Fruit fly (Drosophila melanogaster) whole organism, embryonic: ENCODE data around the gene CG9132.

Experiments used
- BtbVII ChIP-seq: fragments of 200-800 bp; sonication (Bioruptor generic); optimal IDR thresholded peaks from 3 replicates; lab custom pipeline; 2017; ENCODE audit warnings: missing biosample characterization, mild to moderate bottlenecking, missing genetic modification characterization
- CG1024 ChIP-seq: fragments of 200-800 bp; sonication (Bioruptor generic); IDR thresholded peaks from 2 replicates; pipeline ENCODE4 v1.3.6; 2022; ENCODE audit warnings: missing biosample characterization, missing genetic modification characterization
- CG12219 ChIP-seq: fragments of 200-800 bp; sonication (Bioruptor generic); optimal IDR thresholded peaks from 3 replicates; lab custom pipeline; 2018; ENCODE audit warnings: missing biosample characterization, mild to moderate bottlenecking, missing genetic modification characterization
- CG12659 ChIP-seq: fragments of 200-800 bp; sonication (Bioruptor generic); optimal IDR thresholded peaks from 3 replicates; lab custom pipeline; 2017; ENCODE audit warnings: mild to moderate bottlenecking, missing biosample characterization, missing genetic modification reagents, missing genetic modification characterization
- CG14014 ChIP-seq: fragments of 200-800 bp; sonication (Bioruptor generic); IDR thresholded peaks from 2 replicates; pipeline ENCODE4 v1.3.6; 2022; ENCODE audit warnings: missing biosample characterization, missing genetic modification characterization
- CG1602 ChIP-seq: fragments of 200-800 bp; sonication (Bioruptor generic); optimal IDR thresholded peaks from 3 replicates; lab custom pipeline; 2016; ENCODE audit warnings: missing biosample characterization, missing genetic modification characterization
- CG1603 ChIP-seq: fragments of 200-800 bp; sonication (Bioruptor generic); optimal IDR thresholded peaks from 2 replicates; lab custom pipeline; 2019; ENCODE audit warnings: missing biosample characterization, mild to moderate bottlenecking, missing genetic modification characterization, moderate library complexity
- CG4404 ChIP-seq: fragments of 200-800 bp; sonication (Bioruptor generic); IDR thresholded peaks from 2 replicates; pipeline ENCODE4 v1.3.6; 2022; ENCODE audit warnings: missing biosample characterization, missing genetic modification characterization
- CG4730 ChIP-seq: fragments of 200-800 bp; sonication (Bioruptor generic); IDR thresholded peaks from 2 replicates; pipeline ENCODE4 v1.3.6; 2022; ENCODE audit warnings: missing biosample characterization, missing genetic modification characterization
- CG5953 ChIP-seq: fragments of 200-800 bp; sonication (Bioruptor generic); IDR thresholded peaks from 2 replicates; pipeline ENCODE4 v1.3.6; 2022; ENCODE audit warnings: missing biosample characterization, missing genetic modification characterization
- CTCF ChIP-seq: fragments of 200-800 bp; sonication (Bioruptor generic); optimal IDR thresholded peaks from 2 replicates; lab custom pipeline; 2017; ENCODE audit warnings: missing biosample characterization, mild to moderate bottlenecking, missing genetic modification characterization, moderate library complexity
- Dbx ChIP-seq: fragments of 200-800 bp; sonication (Bioruptor generic); IDR thresholded peaks from 3 replicates; pipeline ENCODE4 v1.3.6; 2022; ENCODE audit warnings: missing biosample characterization, missing genetic modification characterization
- Drgx ChIP-seq: fragments of 200-800 bp; sonication (Bioruptor generic); IDR thresholded peaks from 2 replicates; pipeline ENCODE4 v1.3.6; 2022; ENCODE audit warnings: missing biosample characterization, missing genetic modification characterization
- ERR ChIP-seq: fragments of 200-800 bp; sonication (Bioruptor generic); optimal IDR thresholded peaks from 2 replicates; lab custom pipeline; 2016; ENCODE audit warnings: missing biosample characterization, missing genetic modification characterization
- HLH54F ChIP-seq: fragments of 200-800 bp; sonication (Bioruptor generic); optimal IDR thresholded peaks from 3 replicates; lab custom pipeline; 2016; ENCODE audit warnings: missing biosample characterization, missing genetic modification characterization
- Hsf ChIP-seq: fragments of 200-800 bp; sonication (Bioruptor generic); optimal IDR thresholded peaks from 3 replicates; lab custom pipeline; 2016; ENCODE audit warnings: missing biosample characterization, missing genetic modification characterization
- Mes4 ChIP-seq: fragments of 200-800 bp; sonication (Bioruptor generic); optimal IDR thresholded peaks from 2 replicates; lab custom pipeline; 2016; ENCODE audit warnings: missing biosample characterization, missing genetic modification characterization
- Nf-YB ChIP-seq: fragments of 200-800 bp; sonication (Bioruptor generic); optimal IDR thresholded peaks from 3 replicates; lab custom pipeline; 2019; ENCODE audit warnings: missing biosample characterization, mild to moderate bottlenecking, missing genetic modification characterization, moderate library complexity
- Oaz ChIP-seq: fragments of 200-800 bp; sonication (Bioruptor generic); IDR thresholded peaks from 2 replicates; pipeline ENCODE4 v1.3.6; 2022; ENCODE audit warnings: missing biosample characterization, missing genetic modification characterization
- Optix ChIP-seq: fragments of 200-800 bp; sonication (Bioruptor generic); IDR thresholded peaks from 3 replicates; pipeline ENCODE4 v1.3.6; 2022; ENCODE audit warnings: missing biosample characterization, missing genetic modification characterization
- Sox102F ChIP-seq: fragments of 200-800 bp; sonication (Bioruptor generic); optimal IDR thresholded peaks from 2 replicates; lab custom pipeline; 2018; ENCODE audit warnings: missing biosample characterization, mild to moderate bottlenecking, missing genetic modification characterization, moderate library complexity
- Sry-β ChIP-seq: fragments of 200-800 bp; sonication (Bioruptor generic); optimal IDR thresholded peaks from 2 replicates; lab custom pipeline; 2018; ENCODE audit warnings: missing biosample characterization, mild to moderate bottlenecking, missing genetic modification characterization, moderate library complexity
- Ssrp ChIP-seq: fragments of 200-800 bp; sonication (Bioruptor generic); optimal IDR thresholded peaks from 2 replicates; lab custom pipeline; 2018; ENCODE audit warnings: missing biosample characterization, mild to moderate bottlenecking, missing genetic modification characterization, moderate library complexity
- TFAM ChIP-seq: fragments of 200-800 bp; sonication (Bioruptor generic); optimal IDR thresholded peaks from 2 replicates; lab custom pipeline; 2017; ENCODE audit warnings: missing biosample characterization, missing genetic modification characterization, inconsistent platforms
- Xbp1 ChIP-seq: fragments of 200-800 bp; sonication (Bioruptor generic); optimal IDR thresholded peaks from 3 replicates; lab custom pipeline; 2016; ENCODE audit warnings: missing biosample characterization, mild to moderate bottlenecking, missing genetic modification characterization
- YL-1 ChIP-seq: fragments of 200-800 bp; sonication (Bioruptor generic); optimal IDR thresholded peaks from 3 replicates; lab custom pipeline; 2017; ENCODE audit warnings: missing biosample characterization, mild to moderate bottlenecking, missing genetic modification characterization
- ato ChIP-seq: fragments of 200-800 bp; sonication (Bioruptor generic); IDR thresholded peaks from 2 replicates; pipeline ENCODE4 v1.3.6; 2022; ENCODE audit warnings: missing biosample characterization, missing genetic modification characterization; ENCODE audit not compliant: partially characterized antibody
- ci ChIP-seq: fragments of 200-800 bp; sonication (Bioruptor generic); IDR thresholded peaks from 3 replicates; pipeline ENCODE4 v1.3.6; 2022; ENCODE audit warnings: missing biosample characterization, missing genetic modification characterization
- ems ChIP-seq: fragments of 200-800 bp; sonication (Bioruptor generic); optimal IDR thresholded peaks from 3 replicates; lab custom pipeline; 2016; ENCODE audit warnings: missing biosample characterization, missing genetic modification characterization
- ewg ChIP-seq: fragments of 200-800 bp; sonication (Bioruptor generic); optimal IDR thresholded peaks from 3 replicates; lab custom pipeline; 2017; ENCODE audit warnings: mild to moderate bottlenecking, missing biosample characterization, missing genetic modification reagents, missing genetic modification characterization
- grau ChIP-seq: fragments of 200-800 bp; optimal IDR thresholded peaks from 3 replicates; lab custom pipeline; 2019; ENCODE audit warnings: missing biosample characterization, mild to moderate bottlenecking, missing genetic modification characterization, moderate library complexity
- grn ChIP-seq: fragments of 200-800 bp; sonication (Bioruptor generic); optimal IDR thresholded peaks from 3 replicates; lab custom pipeline; 2017; ENCODE audit warnings: missing biosample characterization, missing genetic modification characterization
- gt ChIP-seq: fragments of 200-800 bp; sonication (Bioruptor generic); IDR thresholded peaks from 2 replicates; pipeline ENCODE4 v1.3.6; 2022; ENCODE audit warnings: missing biosample characterization, missing genetic modification characterization
- ham ChIP-seq: fragments of 200-800 bp; sonication (Bioruptor generic); IDR thresholded peaks from 2 replicates; pipeline ENCODE4 v1.3.6; 2022; ENCODE audit warnings: missing biosample characterization, missing genetic modification characterization
- ind ChIP-seq: fragments of 200-800 bp; sonication (Bioruptor generic); optimal IDR thresholded peaks from 3 replicates; lab custom pipeline; 2016; ENCODE audit warnings: missing biosample characterization, missing genetic modification characterization
- insv ChIP-seq, 2 experiments: fragments of 200-800 bp; sonication (Bioruptor generic); optimal IDR thresholded peaks; 3 replicates each; lab custom pipeline; 2016 to 2018; ENCODE audit warnings: missing biosample characterization in 2 of 2, missing genetic modification characterization in 2 of 2
- kah ChIP-seq: fragments of 200-800 bp; sonication (Bioruptor generic); optimal IDR thresholded peaks from 2 replicates; lab custom pipeline; 2018; ENCODE audit warnings: missing biosample characterization, mild to moderate bottlenecking, missing genetic modification characterization
- klu ChIP-seq: fragments of 200-800 bp; sonication (Bioruptor generic); IDR thresholded peaks from 2 replicates; pipeline ENCODE4 v1.3.6; 2022; ENCODE audit warnings: missing biosample characterization, missing genetic modification characterization
- mirr ChIP-seq: fragments of 200-800 bp; sonication (Bioruptor generic); optimal IDR thresholded peaks from 3 replicates; lab custom pipeline; 2018; ENCODE audit warnings: missing biosample characterization, mild to moderate bottlenecking, missing genetic modification characterization
- oc ChIP-seq: fragments of 200-800 bp; sonication (Bioruptor generic); optimal IDR thresholded peaks from 2 replicates; lab custom pipeline; 2018; ENCODE audit warnings: missing biosample characterization, mild to moderate bottlenecking, missing genetic modification characterization, moderate library complexity
- pb ChIP-seq: fragments of 200-800 bp; sonication (Bioruptor generic); optimal IDR thresholded peaks from 3 replicates; lab custom pipeline; 2016; ENCODE audit warnings: missing biosample characterization, missing genetic modification characterization
- pum ChIP-seq: fragments of 200-800 bp; sonication (Bioruptor generic); optimal IDR thresholded peaks from 2 replicates; lab custom pipeline; 2016; ENCODE audit warnings: missing biosample characterization, missing genetic modification characterization
- sima ChIP-seq: fragments of 200-800 bp; sonication (Bioruptor generic); optimal IDR thresholded peaks from 2 replicates; lab custom pipeline; 2016; ENCODE audit warnings: missing biosample characterization, missing genetic modification characterization
- sna ChIP-seq: fragments of 200-800 bp; sonication (Bioruptor generic); IDR thresholded peaks from 2 replicates; pipeline ENCODE4 v1.3.6; 2022; ENCODE audit warnings: missing biosample characterization, missing genetic modification characterization; ENCODE audit not compliant: partially characterized antibody
- stc ChIP-seq: fragments of 200-800 bp; sonication (Bioruptor generic); IDR thresholded peaks from 2 replicates; pipeline ENCODE4 v1.3.6; 2022; ENCODE audit warnings: missing biosample characterization, missing genetic modification characterization
- tgo ChIP-seq: fragments of 200-800 bp; sonication (Bioruptor generic); IDR thresholded peaks from 3 replicates; pipeline ENCODE4 v1.3.6; 2022; ENCODE audit warnings: missing biosample characterization, missing genetic modification characterization
- tna ChIP-seq: fragments of 200-800 bp; sonication (Bioruptor generic); IDR thresholded peaks from 2 replicates; pipeline ENCODE4 v1.3.6; 2022; ENCODE audit warnings: missing biosample characterization, missing genetic modification characterization; ENCODE audit not compliant: partially characterized antibody
- trem ChIP-seq: fragments of 200-800 bp; optimal IDR thresholded peaks from 3 replicates; lab custom pipeline; 2019; ENCODE audit warnings: missing biosample characterization, mild to moderate bottlenecking, missing genetic modification characterization, moderate library complexity
- unc-4 ChIP-seq: fragments of 200-800 bp; sonication (Bioruptor generic); IDR thresholded peaks from 2 replicates; pipeline ENCODE4 v1.3.6; 2022; ENCODE audit warnings: missing biosample characterization, missing genetic modification characterization; ENCODE audit not compliant: partially characterized antibody
- vvl ChIP-seq: fragments of 200-800 bp; sonication (Bioruptor generic); IDR thresholded peaks from 2 replicates; pipeline ENCODE4 v1.3.6; 2022; ENCODE audit warnings: missing biosample characterization, missing genetic modification characterization

Gene CG9132

DNA sequence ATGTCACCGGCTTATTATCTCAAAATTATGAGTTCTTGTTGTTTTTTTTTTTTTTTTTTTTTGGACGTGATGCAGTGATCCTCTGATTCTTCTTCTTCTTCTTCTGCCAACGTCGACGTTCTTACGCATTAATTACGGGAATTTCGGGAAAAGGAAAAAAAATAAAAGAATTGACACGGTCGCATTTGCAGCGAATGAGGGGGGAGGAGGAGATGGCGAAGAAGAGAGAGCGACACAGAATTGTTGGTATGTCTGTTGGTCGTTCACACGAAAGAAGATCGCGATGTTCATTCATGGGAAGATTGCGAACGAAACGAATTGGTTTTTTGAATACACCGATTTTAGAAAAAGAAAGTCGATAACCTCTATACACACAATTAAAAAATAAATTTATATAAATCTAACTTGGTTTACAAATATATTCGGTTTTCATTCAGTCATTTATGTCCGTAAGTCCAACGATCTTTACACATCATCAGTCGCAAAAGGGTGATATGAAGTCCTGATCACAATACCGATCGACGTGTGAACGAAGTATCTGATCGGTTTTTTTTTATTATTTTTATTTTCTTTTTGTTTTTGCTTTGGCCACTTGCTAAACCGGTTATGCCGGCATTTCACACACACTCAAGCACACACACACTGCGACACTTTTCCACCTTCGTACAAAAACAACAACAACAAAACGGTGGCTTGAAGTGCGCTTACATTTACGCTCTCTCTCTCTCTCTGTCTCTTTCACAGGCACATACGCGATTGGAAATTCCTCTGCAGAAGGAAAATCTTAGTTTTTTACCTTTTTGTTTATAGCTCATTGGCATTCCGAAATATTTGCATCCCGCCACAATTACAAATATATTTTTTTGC lies 49.6 kb downstream of the CG9132 start (continued):
- TF ChIP-seq klu (GFP tag; lab: Robert Waterston, UW) (no peak), Mes4 (GFP tag; lab: Kevin White, UChicago) (no peak), TFAM (no peak), Dbx (GFP tag; lab: Robert Waterston, UW) (no peak), pb (GFP tag; lab: Kevin White, UChicago) (no peak), Hsf (GFP tag; lab: Kevin White, UChicago) (peak; percentile 33), YL-1 (peak; percentile 4), CG12659 (peak; percentile 81), sima (no peak), vvl (GFP tag; lab: Robert Waterston, UW) (peak; percentile 65), CG12219 (peak; percentile 75), Sox102F (GFP tag; lab: Kevin White, UChicago) (peak; percentile 71), CG1602 (GFP tag; lab: Kevin White, UChicago) (peak; percentile 29), ham (GFP tag; lab: Robert Waterston, UW) (no peak), Optix (GFP tag; lab: Robert Waterston, UW) (no peak), Oaz (GFP tag; lab: Robert Waterston, UW) (peak; percentile 59), CG14014 (GFP tag; lab: Robert Waterston, UW) (peak; percentile 54; the same call in 1 of the 2 replicates), Sry-β (GFP tag; lab: Kevin White, UChicago) (no peak), Ssrp (tag; lab: Kevin White, UChicago) (peak; percentile 82), ind (GFP tag; lab: Kevin White, UChicago) (peak; percentile 36), ato (no peak), oc (peak; percentile 37), mirr (GFP tag; lab: Kevin White, UChicago) (no peak), CG1024 (GFP tag; lab: Robert Waterston, UW) (no peak), kah (GFP tag; lab: Kevin White, UChicago) (peak; percentile 52), insv (GFP tag; optimal IDR thresholded peaks at IDR 0.05; lab: Kevin White, UChicago) (peak in 1 of 2 experiments; percentile 28), stc (GFP tag; lab: Robert Waterston, UW) (no peak), ERR (GFP tag; lab: Kevin White, UChicago) (no peak), CG4404 (GFP tag; lab: Robert Waterston, UW) (no peak; the same call in 1 of the 2 replicates), ci (GFP tag; lab: Robert Waterston, UW) (peak; percentile 60; the same call in 1 of the 3 replicates), pum (peak; percentile 7), Nf-YB (GFP tag; lab: Kevin White, UChicago) (peak; percentile 58), unc-4 (GFP tag; lab: Robert Waterston, UW) (no peak), grau (tag; lab: Kevin White, UChicago) (peak; percentile 81), CG5953 (GFP tag; lab: Robert Waterston, UW) (no peak), ems (GFP tag; lab: Kevin White, UChicago) (no peak), CTCF (GFP tag; lab: Kevin White, UChicago) (no peak), sna (GFP tag; lab: Robert Waterston, UW) (no peak), CG4730 (GFP tag; lab: Robert Waterston, UW) (peak; percentile 35), grn (GFP tag; lab: Kevin White, UChicago) (no peak), BtbVII (GFP tag; lab: Kevin White, UChicago) (peak; percentile 75), gt (no peak), HLH54F (GFP tag; lab: Kevin White, UChicago) (peak; percentile 17), tgo (GFP tag; lab: Robert Waterston, UW) (peak; percentile 47; the same call in 1 of the 3 replicates), trem (tag; lab: Kevin White, UChicago) (peak; percentile 68), Xbp1 (peak; percentile 60), Drgx (GFP tag; lab: Robert Waterston, UW) (peak; percentile 86), CG1603 (tag; lab: Kevin White, UChicago) (peak; percentile 29), tna (GFP tag; lab: Robert Waterston, UW) (no peak), ewg (GFP tag; lab: Kevin White, UChicago) (peak; percentile 47)
